Fruit fly (Drosophila melanogaster) whole organism: ENCODE measurements around the gene CG12713.

ENCODE experiments used
- CG8478 ChIP-seq: fragments of >200 bp; optimal IDR thresholded peaks from 2 replicates; lab custom pipeline; 2018; ENCODE audit warnings: inconsistent platforms
- Dll ChIP-seq: fragments of >200 bp; optimal IDR thresholded peaks from 2 replicates; lab custom pipeline; 2017
- EcR ChIP-seq, 2 experiments: fragments of >200 bp; optimal IDR thresholded peaks; 2 replicates each; lab custom pipeline; 2017; ENCODE audit warnings: missing biosample characterization in 2 of 2, missing genetic modification characterization in 2 of 2, missing genetic modification reagents in 2 of 2
- pan ChIP-seq: fragments of >200 bp; optimal IDR thresholded peaks from 2 replicates; lab custom pipeline; 2017
- psq ChIP-seq: fragments of >200 bp; optimal IDR thresholded peaks from 2 replicates; lab custom pipeline; 2017
- usp ChIP-seq: fragments of >200 bp; optimal IDR thresholded peaks from 2 replicates; lab custom pipeline; 2017; ENCODE audit warnings: missing biosample characterization, missing genetic modification characterization, mixed read lengths

CG12713 gene

DNA sequence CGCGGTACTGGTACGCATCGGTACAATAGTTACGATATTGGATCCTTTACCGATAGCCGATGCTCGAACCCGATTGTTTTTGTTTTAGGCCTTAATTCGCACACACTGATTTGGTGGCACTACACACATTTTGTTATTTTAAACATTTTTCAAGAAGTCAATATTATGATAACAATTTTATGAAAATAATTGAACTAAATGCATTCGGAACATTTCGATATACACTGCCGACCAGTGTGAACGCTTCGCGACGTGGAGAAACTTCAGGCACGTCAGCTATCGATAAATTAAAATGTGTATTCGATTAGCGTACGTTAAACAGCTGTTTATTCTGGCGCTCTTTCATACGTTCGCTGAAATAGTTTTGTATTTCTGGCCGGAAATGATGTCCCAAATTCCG lies at the start of gene CG12713:
Gene CG12713, plus strand, starts transcription at position 319 of the 400 bp plus-strand sequence.
- no peak for TF ChIP-seq pan (lab: Kevin White, UChicago)
- TF ChIP-seq Dll (lab: Kevin White, UChicago): no peak
- TF ChIP-seq psq (lab: Kevin White, UChicago): no peak
- TF ChIP-seq CG8478 (lab: Kevin White, UChicago): no peak
- TF ChIP-seq EcR (GFP tag; optimal IDR thresholded peaks at IDR 0.05; lab: Kevin White, UChicago): no peak
- no peak for TF ChIP-seq usp (GFP tag; lab: Kevin White, UChicago)

DNA sequence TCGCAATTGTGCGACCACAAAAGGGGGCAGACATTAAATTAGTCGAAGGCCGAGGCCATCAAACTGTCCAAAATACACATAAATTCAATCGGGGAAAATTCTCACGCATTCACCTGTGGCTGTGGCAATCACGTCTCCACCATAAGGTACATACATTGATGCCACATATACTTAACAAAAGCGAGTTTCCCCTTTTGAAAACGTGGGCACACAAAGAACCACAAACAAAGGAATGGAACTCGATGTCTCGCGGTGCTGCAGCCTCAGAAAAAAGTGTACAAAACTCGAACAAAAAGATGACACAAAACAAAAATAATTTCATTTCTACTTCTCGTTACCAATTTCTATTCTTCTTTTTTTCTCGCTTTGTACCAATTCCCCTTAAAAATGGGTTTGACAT lies 46.9 kb upstream of the CG12713 start:
- TF ChIP-seq Dll (lab: Kevin White, UChicago) (no peak), psq (lab: Kevin White, UChicago) (no peak), usp (GFP tag; lab: Kevin White, UChicago) (no peak), pan (lab: Kevin White, UChicago) (no peak), CG8478 (lab: Kevin White, UChicago) (no peak)

DNA sequence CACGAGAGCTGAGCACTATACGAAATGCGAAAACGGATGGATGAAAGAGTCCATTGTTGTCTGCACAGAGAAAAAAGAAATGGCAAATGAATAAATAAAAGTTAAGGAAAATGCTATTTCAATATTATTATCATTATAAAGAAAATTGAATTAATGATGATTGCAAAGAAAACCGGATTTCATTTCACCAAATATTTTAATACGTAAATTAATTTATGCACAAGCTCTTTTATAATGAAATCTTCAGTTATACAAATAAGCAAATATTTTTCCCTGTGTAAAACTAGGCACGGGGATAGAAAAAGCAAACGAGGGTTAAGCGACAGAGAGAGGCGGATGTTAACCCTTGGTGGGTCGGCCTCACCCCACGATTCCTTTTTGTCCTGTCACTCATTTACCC lies 44.9 kb upstream of the CG12713 start:
- no peak for TF ChIP-seq psq (lab: Kevin White, UChicago)
- TF ChIP-seq pan (lab: Kevin White, UChicago): no peak
- no peak for TF ChIP-seq EcR (GFP tag; optimal IDR thresholded peaks at IDR 0.05; lab: Kevin White, UChicago)
- no peak for TF ChIP-seq usp (GFP tag; lab: Kevin White, UChicago)
- TF ChIP-seq CG8478 (lab: Kevin White, UChicago): no peak
- TF ChIP-seq Dll (lab: Kevin White, UChicago): no peak

DNA sequence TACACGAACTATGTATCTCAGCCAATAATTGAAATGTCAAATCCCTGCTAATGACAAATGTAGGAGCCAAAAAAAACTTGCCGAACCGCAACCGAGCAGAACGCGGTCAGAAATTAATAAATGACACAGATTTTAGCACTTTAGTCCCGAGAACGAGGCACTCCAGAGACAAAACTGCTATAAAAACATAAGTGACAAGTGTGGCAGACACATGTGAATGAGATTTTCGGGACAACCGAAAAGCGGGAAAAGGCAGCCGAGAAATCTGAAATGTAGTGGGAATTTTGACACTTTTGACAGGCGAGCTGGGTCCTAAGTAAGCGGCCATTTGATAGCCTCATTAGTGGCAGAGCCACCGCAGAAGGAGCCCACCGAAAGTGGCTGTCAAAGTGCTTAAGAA lies 41.2 kb upstream of the CG12713 start:
- no peak for TF ChIP-seq EcR (GFP tag; optimal IDR thresholded peaks at IDR 0.05; lab: Kevin White, UChicago)
- TF ChIP-seq CG8478 (lab: Kevin White, UChicago): no peak

DNA sequence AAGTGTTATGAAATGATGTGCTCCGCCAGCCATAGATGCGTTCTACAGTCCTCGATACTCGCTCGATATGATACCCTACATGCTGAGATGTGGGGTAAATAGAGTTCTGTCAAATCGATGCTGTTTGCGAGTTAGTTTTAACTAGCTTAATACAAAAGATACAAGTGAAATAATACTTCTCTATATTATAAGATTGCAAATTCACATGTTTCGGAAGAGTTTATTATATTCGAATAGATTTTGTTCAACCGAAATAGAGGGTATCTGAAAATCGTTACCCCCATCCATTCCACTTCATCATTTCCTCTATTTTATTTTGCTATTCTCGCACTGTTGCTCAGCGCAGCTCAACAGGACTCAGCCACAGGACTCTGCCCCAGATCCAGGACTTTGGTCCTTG lies 38.0 kb upstream of the CG12713 start:
- TF ChIP-seq Dll (lab: Kevin White, UChicago): no peak

DNA sequence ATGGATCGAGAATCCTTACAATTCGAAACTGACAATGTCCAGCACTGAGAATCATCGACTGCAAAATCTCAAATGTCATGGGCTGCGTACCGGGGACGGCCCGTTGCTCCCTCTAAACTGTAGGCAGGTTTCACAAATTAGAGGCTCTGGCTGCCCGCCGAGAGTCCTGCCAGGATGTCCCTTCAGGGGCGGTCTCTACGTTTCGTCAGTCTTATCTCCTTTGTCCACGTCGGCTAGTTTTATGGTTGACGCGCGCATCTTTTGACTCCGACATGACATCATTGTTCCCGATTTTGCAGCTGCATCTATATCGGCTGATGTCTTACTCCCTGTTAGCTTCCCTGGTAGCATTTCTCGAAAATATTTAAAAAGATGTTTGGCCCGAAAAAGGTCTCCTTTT lies 30.1 kb upstream of the CG12713 start:
- no peak for TF ChIP-seq psq (lab: Kevin White, UChicago)
- no peak for TF ChIP-seq usp (GFP tag; lab: Kevin White, UChicago)
- TF ChIP-seq EcR (GFP tag; optimal IDR thresholded peaks at IDR 0.05; lab: Kevin White, UChicago): no peak
- no peak for TF ChIP-seq pan (lab: Kevin White, UChicago)
- no peak for TF ChIP-seq CG8478 (lab: Kevin White, UChicago)
- no peak for TF ChIP-seq Dll (lab: Kevin White, UChicago)

DNA sequence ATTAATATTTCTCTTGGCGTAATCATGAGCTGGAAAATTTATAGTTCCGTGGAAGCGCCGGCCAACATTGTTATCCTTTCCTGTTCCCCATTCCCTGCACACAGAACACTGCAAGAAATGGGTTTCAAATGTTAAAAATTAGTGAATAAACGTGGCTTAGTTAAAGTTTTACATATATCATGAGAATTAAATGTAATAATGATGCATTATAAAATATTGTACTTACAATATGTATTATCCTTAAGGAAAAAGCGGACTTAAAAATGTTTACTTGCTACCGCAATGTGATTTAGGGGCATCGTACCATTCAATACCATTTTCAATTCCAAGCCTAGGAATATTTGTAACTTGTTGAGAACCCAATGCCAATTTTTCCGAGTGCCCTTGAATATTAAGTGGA lies 29.6 kb upstream of the CG12713 start:
- no peak for TF ChIP-seq usp (GFP tag; lab: Kevin White, UChicago)
- no peak for TF ChIP-seq EcR (GFP tag; optimal IDR thresholded peaks at IDR 0.05; lab: Kevin White, UChicago)
- no peak for TF ChIP-seq psq (lab: Kevin White, UChicago)
- TF ChIP-seq Dll (lab: Kevin White, UChicago): no peak
- no peak for TF ChIP-seq CG8478 (lab: Kevin White, UChicago)
- TF ChIP-seq pan (lab: Kevin White, UChicago): no peak

DNA sequence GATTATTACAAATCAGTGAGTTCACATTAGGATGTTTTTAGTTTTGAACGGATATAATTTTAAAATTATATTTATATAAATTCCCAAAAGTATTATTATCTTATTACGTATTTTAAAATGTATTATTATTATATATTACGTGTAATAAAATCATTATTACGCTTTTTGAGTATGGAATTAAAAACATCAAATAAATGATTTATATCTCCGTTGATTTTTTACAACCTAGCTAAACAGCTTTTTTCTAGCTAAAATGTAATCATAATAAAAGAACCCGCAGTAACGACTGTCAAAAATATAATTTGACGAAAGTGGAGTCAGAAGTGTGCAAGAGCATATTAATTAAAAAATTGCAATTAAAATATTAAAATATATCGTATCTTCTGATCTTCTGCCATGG lies 24.2 kb upstream of the CG12713 start, which contains the start of gene CG6244:
Gene CG6244, plus strand, starts transcription at position 301 of the 400 bp plus-strand sequence.
- TF ChIP-seq Dll (lab: Kevin White, UChicago) (no peak), CG8478 (lab: Kevin White, UChicago) (no peak), EcR (GFP tag; optimal IDR thresholded peaks at IDR 0.05; lab: Kevin White, UChicago) (no peak), usp (GFP tag; lab: Kevin White, UChicago) (no peak), psq (lab: Kevin White, UChicago) (no peak)

DNA sequence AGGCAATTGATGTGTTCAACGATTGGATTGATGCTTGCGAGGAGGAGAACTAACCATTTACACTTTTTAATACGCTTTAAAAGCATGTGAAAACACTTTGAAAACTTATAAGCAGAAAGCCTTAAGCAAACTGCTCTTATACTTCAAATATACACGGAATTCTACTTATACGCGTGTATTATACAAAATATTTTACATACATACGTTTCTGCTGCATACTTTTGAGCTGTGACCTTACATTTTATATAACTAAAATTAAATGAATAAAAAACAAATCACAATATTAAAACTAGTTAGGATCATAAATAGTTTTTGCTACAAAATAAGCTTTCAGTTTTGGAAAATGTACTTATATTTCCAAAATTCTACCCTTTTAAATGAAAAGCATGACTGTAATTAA lies 23.6 kb upstream of the CG12713 start:
- TF ChIP-seq usp (GFP tag; lab: Kevin White, UChicago) (no peak), EcR (GFP tag; optimal IDR thresholded peaks at IDR 0.05; lab: Kevin White, UChicago) (no peak), pan (lab: Kevin White, UChicago) (no peak), CG8478 (lab: Kevin White, UChicago) (no peak), psq (lab: Kevin White, UChicago) (no peak), Dll (lab: Kevin White, UChicago) (no peak)

DNA sequence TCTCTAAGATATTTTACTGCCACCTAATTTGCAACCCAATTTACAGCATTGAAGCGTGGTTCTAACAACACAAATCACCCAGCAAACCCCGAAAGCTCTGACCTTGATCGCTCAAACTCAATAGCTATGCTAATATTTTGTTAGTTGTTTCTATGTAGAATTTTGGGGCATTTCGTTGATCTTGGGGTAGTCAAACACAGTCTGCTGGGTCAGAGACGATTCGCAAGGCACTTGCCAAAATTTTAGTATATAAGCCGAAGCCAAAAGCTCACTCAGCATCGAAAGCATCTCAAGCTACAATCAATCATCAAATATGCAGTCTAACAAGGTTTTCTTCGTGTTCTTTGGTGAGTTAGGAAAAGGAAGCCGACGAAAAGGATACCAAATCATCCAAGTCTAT lies 23.1 kb upstream of the CG12713 start, which contains the start of gene CG13445:
Gene CG13445, plus strand, starts transcription at position 301 of the 400 bp plus-strand sequence.
- TF ChIP-seq EcR (GFP tag; optimal IDR thresholded peaks at IDR 0.05; lab: Kevin White, UChicago) (no peak), psq (lab: Kevin White, UChicago) (no peak), Dll (lab: Kevin White, UChicago) (no peak), CG8478 (lab: Kevin White, UChicago) (no peak), usp (GFP tag; lab: Kevin White, UChicago) (no peak), pan (lab: Kevin White, UChicago) (no peak)

DNA sequence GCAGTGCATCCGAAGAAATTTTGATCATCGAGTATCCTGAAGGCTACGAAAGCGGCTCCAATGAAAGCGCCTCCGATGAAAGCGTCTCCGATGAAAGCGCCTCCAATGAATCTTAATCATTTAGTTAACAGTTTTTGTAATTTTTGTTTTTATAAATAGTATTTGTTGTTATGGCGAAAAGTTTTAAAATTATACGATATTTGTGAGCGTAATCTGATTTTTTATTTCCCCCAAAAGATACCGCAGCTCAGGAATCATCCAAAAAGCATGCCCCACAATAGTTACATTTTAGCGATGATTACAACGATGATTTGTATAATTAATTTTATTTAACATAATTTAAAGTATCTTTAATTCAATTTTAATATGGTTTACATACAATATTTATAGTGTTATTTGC lies 22.5 kb upstream of the CG12713 start:
- no peak for TF ChIP-seq psq (lab: Kevin White, UChicago)
- TF ChIP-seq CG8478 (lab: Kevin White, UChicago): no peak
- TF ChIP-seq usp (GFP tag; lab: Kevin White, UChicago): no peak
- TF ChIP-seq pan (lab: Kevin White, UChicago): no peak
- no peak for TF ChIP-seq EcR (GFP tag; optimal IDR thresholded peaks at IDR 0.05; lab: Kevin White, UChicago)
- no peak for TF ChIP-seq Dll (lab: Kevin White, UChicago)

DNA sequence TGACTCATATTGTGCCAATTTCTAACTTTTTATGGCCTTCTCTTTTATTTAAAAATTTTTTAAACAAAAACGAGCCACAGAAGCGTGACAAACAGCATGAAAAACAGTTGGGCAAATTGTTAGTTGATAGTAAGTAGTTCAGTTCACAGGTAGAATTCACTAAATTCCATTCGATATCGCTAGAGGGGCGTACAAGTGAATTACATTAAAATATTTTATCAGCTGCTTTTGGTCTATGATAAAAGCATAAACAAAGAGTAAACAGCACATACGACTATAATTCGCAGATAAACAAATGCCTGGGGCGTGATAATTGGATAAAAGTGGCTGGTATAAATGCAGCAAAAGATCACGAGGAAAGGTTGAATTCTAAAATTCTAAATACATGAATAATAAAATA lies 18.3 kb upstream of the CG12713 start:
- no peak for TF ChIP-seq pan (lab: Kevin White, UChicago)
- TF ChIP-seq Dll (lab: Kevin White, UChicago): no peak
- no peak for TF ChIP-seq usp (GFP tag; lab: Kevin White, UChicago)
- TF ChIP-seq CG8478 (lab: Kevin White, UChicago): no peak
- no peak for TF ChIP-seq EcR (GFP tag; optimal IDR thresholded peaks at IDR 0.05; lab: Kevin White, UChicago)
- no peak for TF ChIP-seq psq (lab: Kevin White, UChicago)
